Fruit fly (Drosophila melanogaster) whole organism, embryonic: ENCODE measurements around the gene TwdlF.
A peak's percentile ranks its signal among the peaks of the same experiment; 100 is the strongest.

Source experiments
- ATbp ChIP-seq: fragments of 200-800 bp; sonication (Bioruptor generic); optimal IDR thresholded peaks from 2 replicates; lab custom pipeline; 2017; ENCODE audit warnings: missing biosample characterization, mild to moderate bottlenecking, missing genetic modification characterization, missing genetic modification reagents
- Ada2b ChIP-seq: fragments of 200-800 bp; sonication (Bioruptor generic); IDR thresholded peaks from 2 replicates; pipeline ENCODE4 v1.3.6; 2022; ENCODE audit warnings: missing biosample characterization, missing genetic modification characterization
- Adf1 ChIP-seq: fragments of 200-800 bp; sonication (Bioruptor generic); IDR thresholded peaks from 2 replicates; pipeline ENCODE4 v1.3.6; 2022; ENCODE audit warnings: missing biosample characterization, missing genetic modification characterization
- CG10462 ChIP-seq: fragments of 200-800 bp; sonication (Bioruptor generic); optimal IDR thresholded peaks from 2 replicates; lab custom pipeline; 2016; ENCODE audit warnings: missing biosample characterization, missing genetic modification characterization
- CG10979 ChIP-seq: fragments of 200-800 bp; sonication (Bioruptor generic); optimal IDR thresholded peaks from 2 replicates; lab custom pipeline; 2018; ENCODE audit warnings: missing biosample characterization, mild to moderate bottlenecking, missing genetic modification characterization, moderate library complexity
- CG12659 ChIP-seq: fragments of 200-800 bp; sonication (Bioruptor generic); optimal IDR thresholded peaks from 3 replicates; lab custom pipeline; 2017; ENCODE audit warnings: mild to moderate bottlenecking, missing biosample characterization, missing genetic modification reagents, missing genetic modification characterization
- CG13287 ChIP-seq: fragments of 200-800 bp; sonication (Bioruptor generic); IDR thresholded peaks from 2 replicates; pipeline ENCODE4 v1.3.6; 2022; ENCODE audit warnings: missing biosample characterization, missing genetic modification characterization; ENCODE audit not compliant: partially characterized antibody
- CG1529 ChIP-seq: fragments of 200-800 bp; sonication (Bioruptor generic); optimal IDR thresholded peaks from 3 replicates; lab custom pipeline; 2018; ENCODE audit warnings: missing biosample characterization, missing genetic modification characterization
- CG16863 ChIP-seq: fragments of 200-800 bp; sonication (Bioruptor generic); optimal IDR thresholded peaks from 3 replicates; lab custom pipeline; 2016; ENCODE audit warnings: missing biosample characterization, missing genetic modification characterization
- CG17568 ChIP-seq: fragments of 200-800 bp; sonication (Bioruptor generic); optimal IDR thresholded peaks from 2 replicates; lab custom pipeline; 2018; ENCODE audit warnings: missing biosample characterization, mild to moderate bottlenecking, missing genetic modification characterization, moderate library complexity
- CG17802 ChIP-seq: fragments of 200-800 bp; sonication (Bioruptor generic); optimal IDR thresholded peaks from 2 replicates; lab custom pipeline; 2018; ENCODE audit warnings: missing biosample characterization, mild to moderate bottlenecking, missing genetic modification characterization, moderate library complexity
- CG2678 ChIP-seq: fragments of 200-800 bp; sonication (Bioruptor generic); optimal IDR thresholded peaks from 3 replicates; lab custom pipeline; 2019; ENCODE audit warnings: missing biosample characterization, mild to moderate bottlenecking, missing genetic modification characterization, moderate library complexity
- CG3995 ChIP-seq: fragments of 200-800 bp; sonication (Bioruptor generic); optimal IDR thresholded peaks from 3 replicates; lab custom pipeline; 2016; ENCODE audit warnings: missing biosample characterization, missing genetic modification characterization
- CG5180 ChIP-seq: fragments of 200-800 bp; sonication (Bioruptor generic); optimal IDR thresholded peaks from 3 replicates; lab custom pipeline; 2017; ENCODE audit warnings: missing biosample characterization, missing genetic modification characterization, mild to moderate bottlenecking, moderate library complexity, missing genetic modification reagents
- CG6683 ChIP-seq: fragments of 200-800 bp; sonication (Bioruptor generic); optimal IDR thresholded peaks from 2 replicates; lab custom pipeline; 2017; ENCODE audit warnings: missing biosample characterization, mild to moderate bottlenecking, missing genetic modification characterization, missing genetic modification reagents
- CG6854 ChIP-seq: fragments of 200-800 bp; sonication (Bioruptor generic); optimal IDR thresholded peaks from 3 replicates; lab custom pipeline; 2017; ENCODE audit warnings: missing biosample characterization, mild to moderate bottlenecking, missing genetic modification characterization
- Chrac-16 ChIP-seq: fragments of 200-800 bp; sonication (Bioruptor generic); optimal IDR thresholded peaks from 3 replicates; lab custom pipeline; 2016; ENCODE audit warnings: missing biosample characterization, missing genetic modification characterization
- CoRest ChIP-seq: fragments of 200-800 bp; sonication (Bioruptor generic); optimal IDR thresholded peaks from 3 replicates; lab custom pipeline; 2018; ENCODE audit warnings: missing biosample characterization, mild to moderate bottlenecking, missing genetic modification characterization, moderate library complexity
- Dbx ChIP-seq: fragments of 200-800 bp; sonication (Bioruptor generic); IDR thresholded peaks from 3 replicates; pipeline ENCODE4 v1.3.6; 2022; ENCODE audit warnings: missing biosample characterization, missing genetic modification characterization
- Dip3 ChIP-seq: fragments of 200-800 bp; sonication (Bioruptor generic); optimal IDR thresholded peaks from 3 replicates; lab custom pipeline; 2016; ENCODE audit warnings: missing biosample characterization, missing genetic modification characterization
- Elba2 ChIP-seq: fragments of 200-800 bp; sonication (Bioruptor generic); optimal IDR thresholded peaks from 3 replicates; lab custom pipeline; 2016; ENCODE audit warnings: missing biosample characterization, missing genetic modification characterization
- Hr51 ChIP-seq, 2 experiments: fragments of 200-800 bp; sonication (Bioruptor generic); optimal IDR thresholded peaks; 2 replicates in 1 of 2; 3 replicates in 1 of 2; lab custom pipeline; 2016 to 2018; ENCODE audit warnings: missing biosample characterization in 2 of 2, missing genetic modification characterization in 2 of 2, mild to moderate bottlenecking in 1 of 2, moderate library complexity in 1 of 2
- Kr ChIP-seq: fragments of 200-800 bp; sonication (Bioruptor generic); optimal IDR thresholded peaks from 2 replicates; lab custom pipeline; 2017; ENCODE audit warnings: missing biosample characterization, mild to moderate bottlenecking, missing genetic modification characterization
- Max ChIP-seq: fragments of 200-800 bp; sonication (Bioruptor generic); optimal IDR thresholded peaks from 2 replicates; lab custom pipeline; 2016; ENCODE audit warnings: missing biosample characterization, mild to moderate bottlenecking, missing genetic modification characterization
- Med ChIP-seq: fragments of 200-800 bp; sonication (Bioruptor generic); peaks from one replicate; lab custom pipeline; 2016; ENCODE audit warnings: missing biosample characterization, missing genetic modification characterization, mild to moderate bottlenecking, inconsistent platforms, moderate library complexity
- NFAT ChIP-seq: fragments of 200-800 bp; sonication (Bioruptor generic); IDR thresholded peaks from 2 replicates; pipeline ENCODE4 v1.3.6; 2022; ENCODE audit warnings: missing biosample characterization, missing genetic modification characterization
- Opbp ChIP-seq: fragments of 200-800 bp; sonication (Bioruptor generic); IDR thresholded peaks from 3 replicates; pipeline ENCODE4 v1.3.6; 2022; ENCODE audit warnings: missing biosample characterization, missing genetic modification characterization; ENCODE audit not compliant: partially characterized antibody
- Six4 ChIP-seq: fragments of 200-800 bp; sonication (Bioruptor generic); optimal IDR thresholded peaks from 2 replicates; lab custom pipeline; 2016; ENCODE audit warnings: missing biosample characterization, missing genetic modification characterization
- Sox102F ChIP-seq: fragments of 200-800 bp; sonication (Bioruptor generic); optimal IDR thresholded peaks from 2 replicates; lab custom pipeline; 2018; ENCODE audit warnings: missing biosample characterization, mild to moderate bottlenecking, missing genetic modification characterization, moderate library complexity
- Stat92E ChIP-seq, 3 experiments: fragments of >200 bp in 2 of 3; fragments of 200-800 bp in 1 of 3; sonication (Bioruptor generic) in 1 of 3; optimal IDR thresholded peaks; 2 replicates each; lab custom pipeline; 2017 to 2019; ENCODE audit warnings: missing biosample characterization in 3 of 3, missing genetic modification characterization in 3 of 3, mild to moderate bottlenecking in 1 of 3, moderate library complexity in 1 of 3
- Usf ChIP-seq: fragments of 200-800 bp; sonication (Bioruptor generic); optimal IDR thresholded peaks from 2 replicates; lab custom pipeline; 2017; ENCODE audit warnings: missing genotype, missing biosample characterization, missing genetic modification characterization
- ac ChIP-seq: fragments of 200-800 bp; sonication (Bioruptor generic); optimal IDR thresholded peaks from 3 replicates; lab custom pipeline; 2017; ENCODE audit warnings: missing biosample characterization, mild to moderate bottlenecking, missing genetic modification characterization
- cato ChIP-seq: fragments of 200-800 bp; sonication (Bioruptor generic); optimal IDR thresholded peaks from 2 replicates; lab custom pipeline; 2016; ENCODE audit warnings: missing biosample characterization, missing genetic modification characterization, borderline replicate concordance
- crp ChIP-seq, 2 experiments: fragments of 200-800 bp; sonication (Bioruptor generic); optimal IDR thresholded peaks; 2 replicates in 1 of 2; 3 replicates in 1 of 2; lab custom pipeline; 2017; ENCODE audit warnings: missing biosample characterization in 2 of 2, missing genetic modification characterization in 2 of 2, mild to moderate bottlenecking in 1 of 2, moderate library complexity in 1 of 2
- da ChIP-seq: fragments of 200-800 bp; sonication (Bioruptor generic); optimal IDR thresholded peaks from 2 replicates; lab custom pipeline; 2016; ENCODE audit warnings: missing biosample characterization, missing genetic modification characterization
- dimm ChIP-seq: fragments of 200-800 bp; sonication (Bioruptor generic); IDR thresholded peaks from 2 replicates; pipeline ENCODE4 v1.3.6; 2022; ENCODE audit warnings: missing biosample characterization, missing genetic modification characterization
- eve ChIP-seq, 2 experiments: fragments of >200 bp; optimal IDR thresholded peaks; 2 replicates each; lab custom pipeline; 2017; ENCODE audit warnings: missing biosample characterization in 2 of 2, missing genetic modification characterization in 2 of 2
- fd3F ChIP-seq: fragments of 200-800 bp; sonication (Bioruptor generic); optimal IDR thresholded peaks from 2 replicates; lab custom pipeline; 2018; ENCODE audit warnings: missing biosample characterization, mild to moderate bottlenecking, missing genetic modification characterization, moderate library complexity
- gt ChIP-seq: fragments of 200-800 bp; sonication (Bioruptor generic); IDR thresholded peaks from 2 replicates; pipeline ENCODE4 v1.3.6; 2022; ENCODE audit warnings: missing biosample characterization, missing genetic modification characterization
- kah ChIP-seq: fragments of 200-800 bp; sonication (Bioruptor generic); optimal IDR thresholded peaks from 2 replicates; lab custom pipeline; 2018; ENCODE audit warnings: missing biosample characterization, mild to moderate bottlenecking, missing genetic modification characterization
- lab ChIP-seq: fragments of 200-800 bp; sonication (Bioruptor generic); optimal IDR thresholded peaks from 3 replicates; lab custom pipeline; 2017; ENCODE audit warnings: missing biosample characterization, missing genetic modification characterization, mild to moderate bottlenecking, moderate library complexity, missing genetic modification reagents
- phol ChIP-seq: fragments of 200-800 bp; sonication (Bioruptor generic); optimal IDR thresholded peaks from 3 replicates; lab custom pipeline; 2018; ENCODE audit warnings: missing biosample characterization, mild to moderate bottlenecking, missing genetic modification characterization, moderate library complexity
- pum ChIP-seq: fragments of 200-800 bp; sonication (Bioruptor generic); optimal IDR thresholded peaks from 2 replicates; lab custom pipeline; 2016; ENCODE audit warnings: missing biosample characterization, missing genetic modification characterization
- sima ChIP-seq: fragments of 200-800 bp; sonication (Bioruptor generic); optimal IDR thresholded peaks from 2 replicates; lab custom pipeline; 2016; ENCODE audit warnings: missing biosample characterization, missing genetic modification characterization
- slbo ChIP-seq: fragments of 200-800 bp; sonication (Bioruptor generic); IDR thresholded peaks from 2 replicates; pipeline ENCODE4 v1.3.6; 2022; ENCODE audit warnings: missing biosample characterization, missing genetic modification characterization
- slou ChIP-seq: fragments of 200-800 bp; sonication (Bioruptor generic); optimal IDR thresholded peaks from 3 replicates; lab custom pipeline; 2016; ENCODE audit warnings: missing biosample characterization, missing genetic modification characterization
- so ChIP-seq: fragments of 200-800 bp; sonication (Bioruptor generic); IDR thresholded peaks from 3 replicates; pipeline ENCODE4 v1.3.6; 2022; ENCODE audit warnings: missing biosample characterization, missing genetic modification characterization
- ttk ChIP-seq: fragments of 200-800 bp; sonication (Bioruptor generic); IDR thresholded peaks from 2 replicates; pipeline ENCODE4 v2.1.2; 2022; ENCODE audit warnings: missing biosample characterization, missing genetic modification characterization
- tx ChIP-seq: fragments of 200-800 bp; sonication (Bioruptor generic); optimal IDR thresholded peaks from 2 replicates; lab custom pipeline; 2016; ENCODE audit warnings: missing biosample characterization, missing genetic modification characterization
- zfh2 ChIP-seq: fragments of 200-800 bp; sonication (Bioruptor generic); optimal IDR thresholded peaks from 2 replicates; lab custom pipeline; 2016; ENCODE audit warnings: missing biosample characterization, missing genetic modification characterization

Gene TwdlF

dm6 chr3R:4220780-4221179 is 26.0 kb upstream of the TwdlF start (continued):
- TF ChIP-seq da (no peak), CG3995 (peak; percentile 52), Ada2b (GFP tag; lab: Robert Waterston, UW) (no peak), CG16863 (GFP tag; lab: Kevin White, UChicago) (no peak), Six4 (GFP tag; lab: Kevin White, UChicago) (no peak), NFAT (GFP tag; lab: Robert Waterston, UW) (peak; percentile 53), Dip3 (GFP tag; lab: Kevin White, UChicago) (peak; percentile 30), lab (GFP tag; lab: Kevin White, UChicago) (no peak), Sox102F (GFP tag; lab: Kevin White, UChicago) (no peak), gt (GFP tag; lab: Robert Waterston, UW) (no peak), slou (GFP tag; lab: Kevin White, UChicago) (no peak), CG13287 (GFP tag; lab: Robert Waterston, UW) (peak; percentile 99), pum (no peak), CG2678 (tag; lab: Kevin White, UChicago) (no peak), ttk (GFP tag; lab: Robert Waterston, UW) (no peak), Kr (GFP tag; lab: Kevin White, UChicago) (no peak), dimm (GFP tag; lab: Robert Waterston, UW) (no peak), CG5180 (no peak), Usf (GFP tag; lab: Kevin White, UChicago) (no peak), CG17568 (GFP tag; lab: Kevin White, UChicago) (no peak), slbo (GFP tag; lab: Robert Waterston, UW) (peak; percentile 60), Elba2 (GFP tag; lab: Kevin White, UChicago) (no peak), eve (GFP tag; optimal IDR thresholded peaks at IDR 0.05; lab: Kevin White, UChicago) (no peak), CG10462 (GFP tag; lab: Kevin White, UChicago) (no peak), CG12659 (GFP tag; lab: Kevin White, UChicago) (peak; percentile 72), CoRest (tag; lab: Kevin White, UChicago) (peak; percentile 32), crp (GFP tag; optimal IDR thresholded peaks at IDR 0.05; lab: Kevin White, UChicago) (peak in 1 of 2 experiments; percentile 9), CG6854 (GFP tag; lab: Kevin White, UChicago) (no peak), Med (peak; percentile 95), ac (GFP tag; lab: Kevin White, UChicago) (no peak), Chrac-16 (no peak), Dbx (GFP tag; lab: Robert Waterston, UW) (peak; percentile 70; the same call in 2 of the 3 replicates), Opbp (GFP tag; lab: Robert Waterston, UW) (peak; percentile 98), kah (GFP tag; lab: Kevin White, UChicago) (no peak), Max (GFP tag; lab: Kevin White, UChicago) (no peak), CG10979 (tag; lab: Kevin White, UChicago) (peak; percentile 4), zfh2 (GFP tag; lab: Kevin White, UChicago) (peak; percentile 49), sima (no peak), so (GFP tag; lab: Robert Waterston, UW) (peak; percentile 48; the same call in 1 of the 3 replicates), Hr51 (GFP tag; optimal IDR thresholded peaks at IDR 0.05; lab: Kevin White, UChicago) (peak in 1 of 2 experiments; percentile 44), phol (tag; lab: Kevin White, UChicago) (peak; percentile 41), cato (no peak), Stat92E (GFP tag; optimal IDR thresholded peaks at IDR 0.05; lab: Kevin White, UChicago) (peak in 1 of 3 experiments; percentile 6), Adf1 (GFP tag; lab: Robert Waterston, UW) (peak; percentile 56), CG6683 (GFP tag; lab: Kevin White, UChicago) (no peak), ATbp (no peak), CG17802 (no peak), fd3F (GFP tag; lab: Kevin White, UChicago) (no peak), tx (GFP tag; lab: Kevin White, UChicago) (no peak), CG1529 (GFP tag; lab: Kevin White, UChicago) (no peak)
